Fruit fly (Drosophila melanogaster) whole organism, prepupa: Measurements from ENCODE around the gene Argp.

Source experiments
- CG31627 ChIP-seq: fragments of 200-800 bp; sonication (Bioruptor generic); optimal IDR thresholded peaks from 3 replicates; lab custom pipeline; 2016; ENCODE audit warnings: missing biosample characterization, missing genetic modification characterization
- CG6854 ChIP-seq: fragments of 200-800 bp; sonication (Bioruptor generic); optimal IDR thresholded peaks from 2 replicates; lab custom pipeline; 2017; ENCODE audit warnings: missing biosample characterization, mild to moderate bottlenecking, missing genetic modification characterization
- Eip78C ChIP-seq: fragments of 200-800 bp; sonication (Bioruptor generic); peaks from one replicate; lab custom pipeline; 2016; ENCODE audit warnings: missing biosample characterization, missing genetic modification characterization
- OdsH ChIP-seq: fragments of 200-800 bp; sonication (Bioruptor generic); optimal IDR thresholded peaks from 3 replicates; lab custom pipeline; 2016; ENCODE audit warnings: missing biosample characterization, missing genetic modification characterization
- Sox15 ChIP-seq: fragments of 200-800 bp; sonication (Bioruptor generic); optimal IDR thresholded peaks from 3 replicates; lab custom pipeline; 2016; ENCODE audit warnings: missing biosample characterization, missing genetic modification characterization
- dac ChIP-seq: fragments of 200-800 bp; sonication (Bioruptor generic); optimal IDR thresholded peaks from 2 replicates; lab custom pipeline; 2017; ENCODE audit warnings: missing biosample characterization, mild to moderate bottlenecking, missing genetic modification characterization
- pdm3 ChIP-seq: fragments of 200-800 bp; sonication (Bioruptor generic); optimal IDR thresholded peaks from 3 replicates; lab custom pipeline; 2016; ENCODE audit warnings: missing biosample characterization, missing genetic modification characterization

- TF ChIP-seq OdsH (GFP tag; lab: Kevin White, UChicago) (no peak), CG6854 (GFP tag; lab: Kevin White, UChicago) (no peak), CG31627 (GFP tag; lab: Kevin White, UChicago) (no peak), pdm3 (no peak), Eip78C (GFP tag; lab: Kevin White, UChicago) (peak; percentile 70), dac (GFP tag; lab: Kevin White, UChicago) (no peak), Sox15 (GFP tag; lab: Kevin White, UChicago) (no peak)
These were observed 4.3 kb upstream of the Argp start for dm6 chr3R:13713984-13714532.
